Worm (Caenorhabditis elegans): ENCODE measurements around the gene acl-9.

acl-9 gene

DNA sequence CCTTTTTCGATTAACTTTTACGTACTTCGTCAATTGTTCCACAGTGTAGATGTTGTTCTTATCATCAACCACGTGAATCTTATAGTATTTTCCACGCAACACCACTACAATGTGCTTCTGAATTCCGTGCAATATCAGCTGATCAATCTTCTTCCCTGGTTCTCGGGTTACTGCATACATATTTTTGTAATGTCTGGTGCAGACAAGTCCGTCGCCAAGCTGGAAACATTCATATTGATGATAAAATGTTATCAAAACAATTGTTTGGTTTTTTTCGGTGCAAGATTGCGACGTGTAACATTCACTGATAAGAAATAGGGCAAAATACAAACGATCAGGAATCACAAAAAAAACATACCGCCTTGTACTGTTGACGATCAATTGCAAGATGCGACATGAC is 39.5 kb downstream of the acl-9 start (continued):
- no peak for TF ChIP-seq snpc-4 (tag; optimal IDR thresholded peaks at IDR 0.05)
- TF ChIP-seq zag-1 (tag; optimal IDR thresholded peaks at IDR 0.05): no peak

DNA sequence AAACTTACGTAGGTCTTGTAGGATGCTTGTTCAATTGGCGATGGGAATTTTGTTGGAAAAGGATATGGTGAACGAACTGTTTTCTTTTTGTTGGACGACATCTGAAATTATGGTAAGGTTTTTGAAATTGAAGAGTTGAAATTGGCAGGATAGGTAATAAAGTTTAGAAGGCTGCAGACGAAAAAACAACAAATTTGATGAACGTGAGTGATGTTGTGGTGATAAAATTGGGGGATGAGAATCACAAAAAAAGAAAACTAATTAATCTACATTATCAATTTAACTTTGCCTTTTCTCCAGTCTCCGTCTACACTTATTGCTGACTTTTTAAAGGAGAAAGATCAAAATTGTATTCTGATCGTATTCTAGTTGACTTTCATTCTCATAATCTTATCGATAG is 40.8 kb downstream of the acl-9 start, which contains the start of gene cpt-6:
cpt-6 (minus strand) TSS at position 101 of the 400 bp plus-strand sequence.
- TF ChIP-seq ama-1 (optimal IDR thresholded peaks at IDR 0.05) (no peak), lin-13 (GFP tag; optimal IDR thresholded peaks at IDR 0.05) (no peak), lin-11 (tag; optimal IDR thresholded peaks at IDR 0.05) (no peak), nhr-21 (tag; optimal IDR thresholded peaks at IDR 0.05) (no peak), nhr-11 (tag; optimal IDR thresholded peaks at IDR 0.05) (no peak), sem-4 (tag; optimal IDR thresholded peaks at IDR 0.05) (no peak), zag-1 (tag; optimal IDR thresholded peaks at IDR 0.05) (no peak), gmeb-1 (tag; optimal IDR thresholded peaks at IDR 0.05) (no peak)

DNA sequence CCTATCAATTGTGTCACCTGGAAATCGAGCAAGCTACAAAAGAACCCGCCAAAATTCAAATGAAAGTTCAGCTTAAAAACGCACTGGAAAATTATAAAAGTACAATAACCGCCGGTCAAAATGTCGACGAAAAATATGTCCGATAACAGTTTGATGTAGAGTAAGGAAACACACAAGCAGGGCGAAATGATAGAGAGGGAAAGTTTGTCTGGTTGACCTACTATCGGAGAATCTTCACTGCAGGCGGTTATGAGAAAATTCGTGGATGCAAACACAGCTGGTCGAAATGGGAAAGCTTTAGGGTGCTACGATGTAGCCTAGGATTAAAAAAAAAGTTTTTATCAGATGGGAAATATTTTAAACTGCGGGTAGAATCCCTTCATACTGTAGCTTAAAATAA is 42.3 kb downstream of the acl-9 start:
- no peak for TF ChIP-seq egl-27 (tag; optimal IDR thresholded peaks at IDR 0.05)
- peak; percentile 18 for TF ChIP-seq fos-1 (tag; optimal IDR thresholded peaks at IDR 0.05)

DNA sequence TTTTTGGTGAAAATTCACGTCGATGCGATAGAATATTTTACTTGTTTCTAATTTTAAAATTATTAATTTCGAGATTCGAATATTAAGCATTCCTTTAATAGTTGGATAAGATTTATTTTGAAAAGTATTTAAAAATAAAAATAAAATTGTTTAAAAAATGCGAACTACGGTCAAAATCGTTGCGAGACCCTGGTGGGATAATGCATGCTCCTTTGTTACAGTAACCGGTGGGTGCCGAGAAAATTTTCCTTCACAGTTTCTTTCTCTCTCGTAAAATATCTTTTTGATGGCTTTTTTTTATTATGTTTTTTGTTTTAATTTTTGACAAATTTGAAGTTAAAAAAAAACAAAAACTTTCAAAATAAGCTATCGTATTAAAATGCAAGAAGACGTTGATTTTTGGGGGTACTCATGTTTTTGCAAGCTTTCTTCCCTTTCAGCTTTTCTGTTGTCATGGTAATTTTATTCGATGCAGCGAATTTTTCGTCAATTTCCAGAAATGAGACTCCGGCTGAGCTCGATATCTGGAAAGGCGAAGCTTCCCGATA is 43.7 kb downstream of the acl-9 start, which contains the start of gene dgtr-1:
dgtr-1 (plus strand) TSS at position 498 of the 548 bp plus-strand sequence.
- TF ChIP-seq C34F6.9 (tag; optimal IDR thresholded peaks at IDR 0.05) (no peak), ama-1 (optimal IDR thresholded peaks at IDR 0.05) (no peak), ZK546.5 (tag; optimal IDR thresholded peaks at IDR 0.05) (no peak), fos-1 (tag; optimal IDR thresholded peaks at IDR 0.05) (no peak), crh-2 (tag; optimal IDR thresholded peaks at IDR 0.05) (no peak), ceh-82 (tag; optimal IDR thresholded peaks at IDR 0.05) (no peak)

DNA sequence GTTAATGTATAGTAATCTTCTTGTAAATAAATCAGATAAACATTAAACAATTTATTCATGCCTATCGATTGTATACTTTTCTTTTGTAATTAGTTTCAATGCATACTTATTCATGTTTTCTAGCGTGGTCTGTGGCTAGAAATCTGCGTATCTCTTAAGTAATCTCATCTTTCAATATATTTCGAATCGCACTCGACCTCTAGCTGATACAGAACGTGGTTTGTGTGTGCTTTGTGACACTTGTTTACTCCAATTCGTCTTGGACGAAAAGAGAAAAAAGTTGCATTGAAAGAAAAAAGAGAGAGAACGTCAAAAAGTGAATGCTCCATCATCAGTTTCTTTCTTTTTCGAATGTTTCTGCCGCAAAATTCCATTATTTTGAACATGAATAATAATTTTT is 45.4 kb downstream of the acl-9 start:
- no peak for TF ChIP-seq aly-2 (tag; optimal IDR thresholded peaks at IDR 0.05)
- TF ChIP-seq nhr-129 (tag; optimal IDR thresholded peaks at IDR 0.05): peak; percentile 2

DNA sequence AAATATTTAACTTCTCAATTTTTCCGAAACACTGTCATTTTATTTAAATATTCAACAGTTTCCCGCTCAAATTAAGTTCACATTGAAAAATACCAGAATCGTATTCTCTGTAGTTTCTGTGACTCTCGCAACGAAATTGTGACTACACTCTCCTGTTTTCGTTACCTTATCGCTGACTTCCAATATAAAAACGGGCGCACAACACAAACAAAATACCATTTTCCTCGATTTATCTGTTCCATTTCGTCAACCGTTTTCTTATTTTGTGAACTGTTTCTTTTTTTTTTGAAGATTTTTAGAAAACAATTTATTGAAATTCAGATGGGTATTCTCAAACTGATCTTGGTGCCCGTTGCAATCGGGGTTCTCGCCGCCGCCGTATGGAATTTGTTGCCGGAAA is 45.9 kb downstream of the acl-9 start, which contains the start of gene W01A11.1:
W01A11.1 (plus strand) TSS at position 322 of the 400 bp plus-strand sequence.
- TF ChIP-seq sma-3 (GFP tag; optimal IDR thresholded peaks at IDR 0.05): no peak
- TF ChIP-seq elt-3 (tag; optimal IDR thresholded peaks at IDR 0.05): no peak
- no peak for TF ChIP-seq ceh-16 (tag; optimal IDR thresholded peaks at IDR 0.05)

DNA sequence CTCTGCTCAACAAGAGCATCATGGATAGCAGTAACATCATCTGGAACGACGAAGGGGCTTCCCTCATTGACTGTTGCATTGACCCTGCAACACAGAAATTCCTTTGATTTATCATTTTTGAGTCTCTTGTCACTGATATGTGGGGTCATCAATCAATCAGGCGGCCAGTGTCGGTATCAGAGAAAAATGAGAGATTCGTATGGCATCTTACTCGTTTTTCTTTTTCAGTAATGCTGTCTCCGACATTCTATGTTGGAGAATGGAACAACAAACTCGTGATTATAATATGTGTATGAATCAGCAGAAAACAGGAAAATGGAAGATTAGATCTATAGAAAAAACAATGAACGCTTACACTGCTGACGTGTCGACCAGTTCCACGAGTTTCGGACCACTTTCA is 50.1 kb downstream of the acl-9 start:
- peak; percentile 42 for TF ChIP-seq sma-9 (GFP tag; optimal IDR thresholded peaks at IDR 0.05)
- no peak for TF ChIP-seq sma-9 (tag; optimal IDR thresholded peaks at IDR 0.05)
- peak; percentile 9 for TF ChIP-seq gmeb-1 (tag; optimal IDR thresholded peaks at IDR 0.05)
- TF ChIP-seq nhr-129 (tag; optimal IDR thresholded peaks at IDR 0.05): peak; percentile 43
- TF ChIP-seq nhr-11 (tag; optimal IDR thresholded peaks at IDR 0.05): no peak
- TF ChIP-seq crh-2 (tag; optimal IDR thresholded peaks at IDR 0.05): peak; percentile 12
- TF ChIP-seq fos-1 (tag; optimal IDR thresholded peaks at IDR 0.05): peak; percentile 6
- no peak for TF ChIP-seq aly-2 (tag; optimal IDR thresholded peaks at IDR 0.05)
- TF ChIP-seq nhr-237 (tag; optimal IDR thresholded peaks at IDR 0.05): no peak
- TF ChIP-seq alr-1 (tag; optimal IDR thresholded peaks at IDR 0.05): no peak
- TF ChIP-seq mab-5 (tag; optimal IDR thresholded peaks at IDR 0.05): peak; percentile 35
- TF ChIP-seq mbf-1 (tag; optimal IDR thresholded peaks at IDR 0.05): no peak
- TF ChIP-seq nhr-77 (tag; optimal IDR thresholded peaks at IDR 0.05): no peak
- TF ChIP-seq nhr-25 (tag; optimal IDR thresholded peaks at IDR 0.05): peak; percentile 56
- TF ChIP-seq ztf-4 (tag; optimal IDR thresholded peaks at IDR 0.05): no peak

DNA sequence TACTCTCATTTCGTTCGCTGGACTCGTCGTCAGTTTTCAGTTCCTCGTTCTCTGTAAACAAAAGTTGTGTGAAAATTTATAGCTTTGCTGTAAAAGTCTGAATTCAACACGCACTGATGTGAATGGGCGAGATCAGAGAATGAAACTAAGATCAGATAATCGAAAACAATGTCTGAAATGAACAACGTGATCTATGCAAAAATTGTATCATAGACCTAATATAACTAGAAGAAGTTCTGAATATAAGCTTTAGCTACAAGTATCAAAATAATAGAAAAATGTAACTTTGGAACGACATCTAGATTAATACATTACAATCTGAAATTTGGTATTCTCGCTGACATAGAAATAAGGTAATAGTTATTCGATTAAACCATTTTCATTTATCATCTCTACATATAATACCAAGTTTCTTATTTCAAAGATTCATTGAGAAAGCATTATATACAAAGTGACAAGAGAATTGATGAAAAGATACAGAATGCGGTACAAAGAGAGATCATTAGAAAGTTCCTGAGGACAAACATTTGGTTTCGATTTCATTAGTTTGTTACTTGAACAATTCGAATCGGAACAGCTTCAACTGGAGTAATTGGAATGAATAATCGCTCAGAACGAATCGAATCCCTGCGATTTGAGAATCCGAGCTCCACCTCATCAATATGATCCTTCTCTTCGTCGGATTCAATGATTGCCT is 51.3 kb downstream of the acl-9 start, which contains the start of gene moc-2:
moc-2 (minus strand) TSS at position 51 of the 697 bp plus-strand sequence.
- TF ChIP-seq peb-1 (tag; optimal IDR thresholded peaks at IDR 0.05) (no peak), alr-1 (tag; optimal IDR thresholded peaks at IDR 0.05) (no peak), sem-4 (tag; optimal IDR thresholded peaks at IDR 0.05) (no peak), F13H6.1 (tag; optimal IDR thresholded peaks at IDR 0.05) (no peak), unc-39 (tag; optimal IDR thresholded peaks at IDR 0.05) (no peak), unc-62 (GFP tag; optimal IDR thresholded peaks at IDR 0.05) (no peak), mdl-1 (tag; optimal IDR thresholded peaks at IDR 0.05) (no peak), dmd-4 (tag; optimal IDR thresholded peaks at IDR 0.05) (no peak)

All from whole organism, L2 larva.